Worm (Caenorhabditis elegans) whole organism, L4/young adult: ENCODE results near the gene nhr-267.

ENCODE experiments used
- W03F9.2 ChIP-seq: fragments of 150-350 bp; optimal IDR thresholded peaks from 2 replicates; lab custom pipeline; 2014; ENCODE audit warnings: missing biosample characterization, missing genetic modification characterization
- him-1 ChIP-seq: sonication (generic microtip); optimal IDR thresholded peaks from 2 replicates; lab custom pipeline; 2016; ENCODE audit warnings: missing genotype, missing genetic modification reagents, missing genetic modification characterization, missing compliant biosample characterization

ce11 chrIV:9318147-9318546, 31.9 kb upstream of the nhr-267 start:
- TF ChIP-seq W03F9.2 (tag; lab: Kevin White, UChicago) (no peak), him-1 (tag; lab: Kevin White, UChicago) (no peak)
